Worm (Caenorhabditis elegans) whole organism, young adult: Measurements from ENCODE around the gene nhr-40.

Experiments
- C17E4.6 ChIP-seq: fragments of 200-800 bp; sonication (Bioruptor generic); IDR thresholded peaks from 2 replicates; pipeline ENCODE4 v1.3.6; 2022; ENCODE audit warnings: missing genetic modification reagents, missing genetic modification characterization, missing compliant biosample characterization
- F37B4.10 ChIP-seq: fragments of 200-800 bp; sonication (Bioruptor generic); IDR thresholded peaks from 2 replicates; pipeline ENCODE4 v1.3.6; 2022; ENCODE audit warnings: missing genetic modification characterization, missing compliant biosample characterization
- F39B2.1 ChIP-seq: fragments of 200-800 bp; sonication (Bioruptor generic); IDR thresholded peaks from 2 replicates; pipeline ENCODE4 v1.3.6; 2022; ENCODE audit warnings: missing genetic modification reagents, missing genetic modification characterization, missing compliant biosample characterization
- F52B5.7 ChIP-seq: sonication (generic microtip); optimal IDR thresholded peaks from 2 replicates; lab custom pipeline; 2016; ENCODE audit warnings: mild to moderate bottlenecking, missing genetic modification characterization, missing compliant biosample characterization
- F57A8.1 ChIP-seq: fragments of 200-800 bp; sonication (Bioruptor generic); optimal IDR thresholded peaks from 2 replicates; lab custom pipeline; 2018; ENCODE audit warnings: mild to moderate bottlenecking, missing genetic modification characterization, moderate library complexity, missing compliant biosample characterization
- F57C9.4 ChIP-seq: sonication (generic microtip); optimal IDR thresholded peaks from 2 replicates; lab custom pipeline; 2017; ENCODE audit warnings: mild to moderate bottlenecking, missing genetic modification characterization, missing compliant biosample characterization
- K11D2.4 ChIP-seq: fragments of 200-800 bp; sonication (Bioruptor generic); IDR thresholded peaks from 2 replicates; pipeline ENCODE4 v1.3.6; 2022; ENCODE audit warnings: missing genetic modification reagents, missing genetic modification characterization, missing compliant biosample characterization
- T26A5.8 ChIP-seq: sonication (generic microtip); optimal IDR thresholded peaks from 2 replicates; lab custom pipeline; 2016; ENCODE audit warnings: missing genetic modification characterization, missing compliant biosample characterization
- Y53G8AR.9 ChIP-seq: fragments of 200-800 bp; sonication (Bioruptor generic); conservative IDR thresholded peaks from 2 replicates; pipeline ENCODE4 v1.3.6; 2022; ENCODE audit warnings: missing genetic modification reagents, missing genetic modification characterization, missing compliant biosample characterization
- akir-1 ChIP-seq: fragments of 200-800 bp; sonication (Bioruptor generic); optimal IDR thresholded peaks from 2 replicates; lab custom pipeline; 2018; ENCODE audit warnings: mild to moderate bottlenecking, missing genetic modification characterization, moderate library complexity, missing compliant biosample characterization
- ceh-40 ChIP-seq: fragments of 200-800 bp; sonication (Bioruptor generic); IDR thresholded peaks from 2 replicates; pipeline ENCODE4 v1.3.6; 2022; ENCODE audit warnings: missing genetic modification characterization, missing compliant biosample characterization
- ceh-58 ChIP-seq: fragments of 200-800 bp; sonication (Bioruptor generic); IDR thresholded peaks from 2 replicates; pipeline ENCODE4 v1.3.6; 2022; ENCODE audit warnings: missing genetic modification characterization, missing compliant biosample characterization
- ceh-91 ChIP-seq: fragments of 200-800 bp; sonication (Bioruptor generic); IDR thresholded peaks from 2 replicates; pipeline ENCODE4 v1.3.6; 2022; ENCODE audit warnings: missing genetic modification reagents, missing genetic modification characterization, missing compliant biosample characterization
- dpff-1 ChIP-seq: sonication (generic microtip); optimal IDR thresholded peaks from 2 replicates; lab custom pipeline; 2017; ENCODE audit warnings: mild to moderate bottlenecking, missing genetic modification characterization, missing compliant biosample characterization
- efl-1 ChIP-seq: fragments of 150-350 bp; optimal IDR thresholded peaks from 2 replicates; lab custom pipeline; 2014; ENCODE audit warnings: missing biosample characterization, missing genetic modification reagents, missing genetic modification characterization
- egrh-3 ChIP-seq: fragments of 200-800 bp; sonication (Bioruptor generic); IDR thresholded peaks from 2 replicates; pipeline ENCODE4 v1.3.6; 2022; ENCODE audit warnings: missing genetic modification reagents, missing genetic modification characterization, missing compliant biosample characterization
- ets-4 ChIP-seq: fragments of 200-800 bp; sonication (Bioruptor generic); optimal IDR thresholded peaks from 2 replicates; lab custom pipeline; 2018; ENCODE audit warnings: mild to moderate bottlenecking, missing genetic modification characterization, missing compliant biosample characterization
- him-1 ChIP-seq: sonication (generic microtip); optimal IDR thresholded peaks from 2 replicates; lab custom pipeline; 2016; ENCODE audit warnings: missing genotype, missing genetic modification reagents, missing genetic modification characterization, missing compliant biosample characterization
- madf-10 ChIP-seq: sonication (generic microtip); optimal IDR thresholded peaks from 2 replicates; lab custom pipeline; 2016; ENCODE audit warnings: mild to moderate bottlenecking, missing genetic modification characterization, missing compliant biosample characterization
- madf-6 ChIP-seq: fragments of 200-800 bp; sonication (Bioruptor generic); IDR thresholded peaks from 2 replicates; pipeline ENCODE4 v1.3.6; 2022; ENCODE audit warnings: missing genetic modification reagents, missing genetic modification characterization, missing compliant biosample characterization
- mcd-1 ChIP-seq: fragments of 200-800 bp; sonication (Bioruptor generic); IDR thresholded peaks from 2 replicates; pipeline ENCODE4 v1.3.6; 2022; ENCODE audit warnings: missing genetic modification reagents, missing genetic modification characterization, missing compliant biosample characterization
- nfya-1 ChIP-seq: sonication (generic microtip); optimal IDR thresholded peaks from 2 replicates; lab custom pipeline; 2017; ENCODE audit warnings: antibody characterized with exemption, missing compliant biosample characterization, missing genetic modification characterization, borderline replicate concordance; ENCODE audit not compliant: insufficient read depth
- nfya-2 ChIP-seq: fragments of 200-800 bp; sonication (Bioruptor generic); IDR thresholded peaks from 2 replicates; pipeline ENCODE4 v1.3.6; 2022; ENCODE audit warnings: missing genetic modification reagents, missing genetic modification characterization, missing compliant biosample characterization
- nhr-120 ChIP-seq: fragments of 200-800 bp; sonication (Bioruptor generic); IDR thresholded peaks from 2 replicates; pipeline ENCODE4 v1.3.6; 2022; ENCODE audit warnings: missing genetic modification characterization, missing compliant biosample characterization
- nhr-90 ChIP-seq: sonication (generic microtip); optimal IDR thresholded peaks from 2 replicates; lab custom pipeline; 2016; ENCODE audit warnings: missing genotype, mild to moderate bottlenecking, missing genetic modification characterization, missing compliant biosample characterization
- rpc-1 ChIP-seq, 2 experiments: fragments of 150-350 bp in 1 of 2; sonication (generic microtip) in 1 of 2; optimal IDR thresholded peaks; 2 replicates each; lab custom pipeline; 2014 to 2018; ENCODE audit warnings: missing biosample characterization in 1 of 2, missing genetic modification characterization in 1 of 2, missing genetic modification reagents in 1 of 2, missing genotype in 1 of 2
- sdz-38 ChIP-seq: sonication (generic microtip); optimal IDR thresholded peaks from 2 replicates; lab custom pipeline; 2016; ENCODE audit warnings: missing genotype, missing genetic modification characterization, missing compliant biosample characterization
- sea-2 ChIP-seq: fragments of 200-800 bp; sonication (Bioruptor generic); IDR thresholded peaks from 2 replicates; pipeline ENCODE4 v1.3.6; 2022; ENCODE audit warnings: missing genetic modification characterization, missing compliant biosample characterization
- snpc-1.1 ChIP-seq: sonication (generic microtip); optimal IDR thresholded peaks from 2 replicates; lab custom pipeline; 2017; ENCODE audit warnings: missing genetic modification characterization, mild to moderate bottlenecking, missing compliant biosample characterization, antibody characterized with exemption, moderate library complexity, missing genotype, missing genetic modification reagents; ENCODE audit not compliant: insufficient read depth
- snpc-3.4 ChIP-seq: sonication (generic microtip); optimal IDR thresholded peaks from 2 replicates; lab custom pipeline; 2017; ENCODE audit warnings: missing genetic modification characterization, mild to moderate bottlenecking, missing compliant biosample characterization, antibody characterized with exemption, moderate library complexity, missing genotype, missing genetic modification reagents
- somi-1 ChIP-seq: fragments of 200-800 bp; sonication (Bioruptor generic); optimal IDR thresholded peaks from 2 replicates; lab custom pipeline; 2018; ENCODE audit warnings: mild to moderate bottlenecking, missing genetic modification characterization, missing compliant biosample characterization
- sptf-2 ChIP-seq: fragments of 200-800 bp; sonication (Bioruptor generic); optimal IDR thresholded peaks from 2 replicates; lab custom pipeline; 2018; ENCODE audit warnings: mild to moderate bottlenecking, missing genetic modification characterization, missing compliant biosample characterization
- tbx-9 ChIP-seq: sonication (generic microtip); optimal IDR thresholded peaks from 2 replicates; lab custom pipeline; 2016; ENCODE audit warnings: borderline replicate concordance, missing genetic modification characterization, inconsistent platforms, missing compliant biosample characterization
- tlf-1 ChIP-seq: fragments of 200-800 bp; sonication (Bioruptor generic); optimal IDR thresholded peaks from 2 replicates; lab custom pipeline; 2018; ENCODE audit warnings: mild to moderate bottlenecking, missing genetic modification characterization, missing compliant biosample characterization
- unc-62 ChIP-seq: fragments of 150-350 bp; optimal IDR thresholded peaks from 2 replicates; lab custom pipeline; 2014; ENCODE audit warnings: missing biosample characterization, missing genetic modification reagents, missing genetic modification characterization
- xnd-1 ChIP-seq: sonication (generic microtip); optimal IDR thresholded peaks from 2 replicates; lab custom pipeline; 2016; ENCODE audit warnings: missing genotype, missing genetic modification reagents, missing genetic modification characterization, missing compliant biosample characterization
- zfh-2 ChIP-seq: fragments of 200-800 bp; sonication (Bioruptor generic); conservative IDR thresholded peaks from 2 replicates; pipeline ENCODE4 v1.3.6; 2022; ENCODE audit warnings: missing genetic modification reagents, missing genetic modification characterization, missing compliant biosample characterization
- zim-3 ChIP-seq: sonication (generic microtip); optimal IDR thresholded peaks from 2 replicates; lab custom pipeline; 2017; ENCODE audit warnings: mild to moderate bottlenecking, missing genetic modification characterization, moderate library complexity, missing compliant biosample characterization
- ztf-25 ChIP-seq: fragments of 200-800 bp; sonication (Bioruptor generic); IDR thresholded peaks from 2 replicates; pipeline ENCODE4 v1.3.6; 2022; ENCODE audit warnings: missing genetic modification reagents, missing genetic modification characterization, missing compliant biosample characterization
- ztf-26 ChIP-seq: sonication (generic microtip); optimal IDR thresholded peaks from 2 replicates; lab custom pipeline; 2017; ENCODE audit warnings: missing genetic modification characterization, missing compliant biosample characterization
- ztf-28 ChIP-seq: fragments of 200-800 bp; sonication (Bioruptor generic); IDR thresholded peaks from 2 replicates; pipeline ENCODE4 v1.3.6; 2022; ENCODE audit warnings: missing genetic modification reagents, missing genetic modification characterization, missing compliant biosample characterization

Gene nhr-40

ce11 chrX:2613077-2613476 lies 19.3 kb downstream of the nhr-40 start (continued):
- TF ChIP-seq unc-62 (GFP tag; lab: Kevin White, UChicago) (no peak), Y53G8AR.9 (GFP tag; lab: Robert Waterston, UW) (0 out of 2 replicates have a peak, but pooled peaks have one; percentile 30), egrh-3 (peak; percentile 44; the same call in 1 of the 2 replicates), nfya-2 (0 out of 2 replicates have a peak, but pooled peaks have one; percentile 47), T26A5.8 (tag; lab: Kevin White, UChicago) (peak; percentile 20), ceh-58 (GFP tag; lab: Robert Waterston, UW) (no peak), ztf-28 (GFP tag; lab: Robert Waterston, UW) (0 out of 2 replicates have a peak, but pooled peaks have one; percentile 70), tbx-9 (tag; lab: Kevin White, UChicago) (peak; percentile 69), dpff-1 (tag; lab: Kevin White, UChicago) (no peak), mcd-1 (GFP tag; lab: Robert Waterston, UW) (peak; percentile 40), F57C9.4 (peak; percentile 62), madf-10 (tag; lab: Kevin White, UChicago) (peak; percentile 42), F52B5.7 (peak; percentile 90)

ce11 chrX:2614158-2614557 lies 20.4 kb downstream of the nhr-40 start:
- TF ChIP-seq xnd-1 (tag; lab: Kevin White, UChicago) (no peak), zim-3 (tag; lab: Kevin White, UChicago) (no peak), K11D2.4 (GFP tag; lab: Robert Waterston, UW) (no peak), ceh-91 (no peak), ztf-25 (GFP tag; lab: Robert Waterston, UW) (no peak), snpc-3.4 (tag; lab: Kevin White, UChicago) (no peak), ceh-40 (GFP tag; lab: Robert Waterston, UW) (no peak), tbx-9 (tag; lab: Kevin White, UChicago) (no peak), tlf-1 (GFP tag; lab: Kevin White, UChicago) (no peak), F39B2.1 (GFP tag; lab: Robert Waterston, UW) (no peak), nhr-90 (tag; lab: Kevin White, UChicago) (no peak), F37B4.10 (no peak), ztf-26 (tag; lab: Kevin White, UChicago) (no peak), efl-1 (no peak), madf-6 (GFP tag; lab: Robert Waterston, UW) (no peak), unc-62 (GFP tag; lab: Kevin White, UChicago) (no peak), somi-1 (GFP tag; lab: Kevin White, UChicago) (no peak), sea-2 (GFP tag; lab: Robert Waterston, UW) (no peak), ceh-58 (GFP tag; lab: Robert Waterston, UW) (no peak)

- TF ChIP-seq nfya-1 (no peak), zfh-2 (no peak), sptf-2 (GFP tag; lab: Kevin White, UChicago) (no peak), tlf-1 (GFP tag; lab: Kevin White, UChicago) (no peak), F57A8.1 (GFP tag; lab: Kevin White, UChicago) (no peak), akir-1 (GFP tag; lab: Kevin White, UChicago) (no peak), madf-10 (tag; lab: Kevin White, UChicago) (no peak), F37B4.10 (no peak), rpc-1 (optimal IDR thresholded peaks at IDR 0.05; lab: Kevin White, UChicago) (no peak), rpc-1 (tag; optimal IDR thresholded peaks at IDR 0.05; lab: Kevin White, UChicago) (no peak), snpc-1.1 (tag; lab: Kevin White, UChicago) (no peak), C17E4.6 (GFP tag; lab: Robert Waterston, UW) (no peak), nhr-120 (GFP tag; lab: Robert Waterston, UW) (no peak), sdz-38 (tag; lab: Kevin White, UChicago) (no peak), ets-4 (GFP tag; lab: Kevin White, UChicago) (no peak), zim-3 (tag; lab: Kevin White, UChicago) (no peak), him-1 (tag; lab: Kevin White, UChicago) (no peak), unc-62 (GFP tag; lab: Kevin White, UChicago) (no peak), snpc-3.4 (tag; lab: Kevin White, UChicago) (no peak)
Observed at ce11 chrX:2615626-2616025, 21.8 kb downstream of the nhr-40 start, which contains the start of gene T03G6.3. Gene T03G6.3, minus strand, starts transcription at chrX:2615726.
